Worm (Caenorhabditis elegans) whole organism, midembryonic: Measurements from ENCODE around the gene srd-41.

Source experiments
- T22C8.4 ChIP-seq: fragments of 200-800 bp; sonication (Bioruptor generic); IDR thresholded peaks from 2 replicates; pipeline ENCODE4 v1.3.6; 2022; ENCODE audit warnings: missing genetic modification characterization, missing compliant biosample characterization
- cog-1 ChIP-seq: sonication (generic microtip); optimal IDR thresholded peaks from 2 replicates; lab custom pipeline; 2016; ENCODE audit warnings: missing genetic modification characterization, missing compliant biosample characterization
- flt-1 ChIP-seq: fragments of 200-800 bp; sonication (Bioruptor generic); IDR thresholded peaks from 2 replicates; pipeline ENCODE4 v1.3.6; 2022; ENCODE audit warnings: missing genetic modification characterization, missing compliant biosample characterization
- klf-2 ChIP-seq: fragments of 200-800 bp; sonication (Bioruptor generic); conservative IDR thresholded peaks from 2 replicates; pipeline ENCODE4 v1.3.6; 2022; ENCODE audit warnings: missing genetic modification reagents, missing genetic modification characterization, missing compliant biosample characterization
- med-1 ChIP-seq: sonication (generic microtip); optimal IDR thresholded peaks from 2 replicates; lab custom pipeline; 2017; ENCODE audit warnings: missing genetic modification characterization, mild to moderate bottlenecking, missing compliant biosample characterization, antibody characterized with exemption, missing genetic modification reagents; ENCODE audit not compliant: insufficient read depth
- ref-1 ChIP-seq: fragments of 200-800 bp; sonication (Bioruptor generic); conservative IDR thresholded peaks from 2 replicates; pipeline ENCODE4 v1.3.6; 2022; ENCODE audit warnings: missing genetic modification reagents, missing genetic modification characterization, missing compliant biosample characterization
- tab-1 ChIP-seq: fragments of 200-800 bp; sonication (Bioruptor generic); IDR thresholded peaks from 2 replicates; pipeline ENCODE4 v1.3.6; 2022; ENCODE audit warnings: missing genetic modification characterization, missing compliant biosample characterization
- ztf-23 ChIP-seq: fragments of 200-800 bp; sonication (Bioruptor generic); IDR thresholded peaks from 2 replicates; pipeline ENCODE4 v1.3.6; 2022; ENCODE audit warnings: missing genetic modification reagents, missing genetic modification characterization, missing compliant biosample characterization
- ztf-29 ChIP-seq: fragments of 200-800 bp; sonication (Bioruptor generic); IDR thresholded peaks from 2 replicates; pipeline ENCODE4 v1.3.6; 2022; ENCODE audit warnings: missing genetic modification reagents, missing genetic modification characterization, missing compliant biosample characterization

Gene srd-41

DNA sequence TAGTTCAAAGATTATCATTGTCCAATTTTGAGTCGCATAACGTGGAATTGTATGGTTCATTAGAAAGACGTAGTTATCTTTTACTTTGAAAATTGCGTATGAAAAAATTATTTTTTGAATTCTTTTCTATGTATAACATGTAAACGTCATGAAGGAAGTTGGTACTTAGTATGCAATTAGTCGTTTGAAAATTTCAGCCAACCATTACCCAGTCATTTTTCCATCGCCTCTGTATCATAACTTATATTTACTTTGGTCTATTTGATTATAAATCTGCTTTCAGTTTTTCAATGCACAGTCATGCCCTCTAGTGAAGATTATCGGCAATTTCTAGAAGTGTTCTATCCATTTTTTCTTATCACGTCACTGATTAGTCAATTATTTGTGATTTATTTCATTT lies at the start of gene srd-41:
srd-41 (plus strand) TSS at position 301 of the 400 bp plus-strand sequence.
- TF ChIP-seq ztf-29 (GFP tag; lab: Robert Waterston, UW) (no peak), klf-2 (GFP tag; lab: Robert Waterston, UW) (no peak), med-1 (GFP tag; lab: Kevin White, UChicago) (no peak), ref-1 (no peak), flt-1 (GFP tag; lab: Robert Waterston, UW) (no peak), cog-1 (no peak)

DNA sequence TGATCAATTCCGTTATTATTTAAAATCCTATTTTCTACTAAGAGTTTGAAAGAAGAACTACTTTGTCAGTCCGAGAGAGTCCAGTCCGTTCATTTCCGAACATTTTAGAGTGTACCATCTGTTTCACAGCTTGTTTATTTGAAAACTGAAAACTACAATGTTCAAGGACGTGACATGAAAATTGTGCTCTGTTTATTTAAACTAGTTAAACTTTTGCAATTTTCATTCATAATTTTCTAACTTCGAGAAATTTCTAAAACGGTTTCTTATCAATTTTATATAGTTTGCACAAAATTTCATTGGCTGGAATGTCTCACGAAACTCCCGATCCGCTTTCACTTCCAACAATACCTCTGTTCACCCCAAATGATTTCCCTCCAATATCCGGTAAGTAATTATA lies 46.0 kb upstream of the srd-41 start, which contains the start of gene C04B4.1:
C04B4.1 (plus strand) TSS at position 301 of the 400 bp plus-strand sequence.
- TF ChIP-seq ztf-23 (GFP tag; lab: Robert Waterston, UW) (no peak), klf-2 (GFP tag; lab: Robert Waterston, UW) (no peak), ref-1 (no peak), flt-1 (GFP tag; lab: Robert Waterston, UW) (no peak), ztf-29 (GFP tag; lab: Robert Waterston, UW) (no peak), cog-1 (no peak)

DNA sequence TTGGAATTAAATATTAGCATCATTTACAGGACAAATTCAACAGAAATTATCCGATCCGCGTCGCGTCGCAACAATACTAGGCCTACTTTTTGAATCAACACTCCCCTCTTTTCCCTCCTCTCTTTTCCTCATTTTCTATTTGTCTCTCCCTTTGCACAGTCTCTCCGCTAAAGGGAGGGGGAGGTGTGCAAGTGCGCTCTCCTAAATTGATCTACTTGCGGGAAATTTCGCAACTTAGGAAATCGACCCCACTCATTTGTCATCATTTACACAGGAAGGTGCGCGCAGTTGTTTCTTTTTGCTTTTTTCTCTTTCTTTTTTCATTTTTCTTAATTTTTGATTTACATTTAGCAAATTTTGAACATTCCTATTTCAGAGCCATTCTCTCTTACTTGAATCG lies 43.6 kb upstream of the srd-41 start, which contains the start of gene C04B4.2:
C04B4.2 (plus strand) TSS at position 371 of the 400 bp plus-strand sequence.
- no peak for TF ChIP-seq ztf-29 (GFP tag; lab: Robert Waterston, UW)
- TF ChIP-seq klf-2 (GFP tag; lab: Robert Waterston, UW): 0 out of 2 replicates have a peak, but pooled peaks have one; percentile 29
- no peak for TF ChIP-seq ztf-23 (GFP tag; lab: Robert Waterston, UW)

DNA sequence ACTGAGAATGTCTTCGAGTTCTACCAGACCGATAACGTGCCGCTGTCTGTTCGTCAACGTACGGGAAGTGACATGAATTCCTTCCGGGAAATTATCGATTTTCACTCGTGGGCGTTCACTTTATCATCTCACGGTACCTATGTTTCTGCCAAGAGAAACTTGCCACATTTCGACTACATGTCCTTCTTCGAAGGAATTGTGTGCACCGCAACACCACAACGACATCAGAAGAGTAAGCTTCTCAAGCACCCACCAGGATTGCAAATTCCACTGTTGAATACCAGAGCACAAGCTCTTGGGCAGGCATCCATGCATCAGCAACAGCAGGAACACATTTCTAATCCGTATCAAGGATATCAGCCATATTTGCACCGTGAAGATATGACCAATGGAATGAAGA lies 42.4 kb upstream of the srd-41 start:
- TF ChIP-seq ztf-23 (GFP tag; lab: Robert Waterston, UW) (no peak), flt-1 (GFP tag; lab: Robert Waterston, UW) (no peak), med-1 (GFP tag; lab: Kevin White, UChicago) (no peak), tab-1 (GFP tag; lab: Robert Waterston, UW) (no peak), klf-2 (GFP tag; lab: Robert Waterston, UW) (no peak), cog-1 (no peak), T22C8.4 (no peak), ztf-29 (GFP tag; lab: Robert Waterston, UW) (no peak), ref-1 (no peak)

DNA sequence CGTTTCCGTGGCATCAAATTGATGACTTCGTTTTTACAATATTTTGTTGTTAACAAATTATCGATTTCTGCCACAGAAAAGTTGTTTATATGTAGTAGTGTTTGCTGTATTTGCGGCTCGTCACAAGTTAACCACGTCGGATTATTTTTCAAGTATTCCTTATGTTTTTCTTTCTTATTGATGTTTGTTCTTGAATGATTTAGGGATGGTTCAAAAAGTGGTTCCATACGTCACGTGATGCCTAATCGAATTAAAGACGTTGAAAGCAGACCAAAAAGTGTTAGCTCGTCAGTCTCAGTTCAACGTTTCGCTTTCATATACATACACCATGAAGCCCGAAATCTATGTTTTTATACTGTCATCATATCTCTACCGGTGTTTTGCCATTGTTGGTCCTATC lies 41.0 kb upstream of the srd-41 start, which contains the start of gene lips-2:
lips-2 (plus strand) TSS at position 301 of the 400 bp plus-strand sequence.
- no peak for TF ChIP-seq ref-1
- TF ChIP-seq tab-1 (GFP tag; lab: Robert Waterston, UW): no peak
- TF ChIP-seq med-1 (GFP tag; lab: Kevin White, UChicago): no peak
- no peak for TF ChIP-seq ztf-29 (GFP tag; lab: Robert Waterston, UW)
- no peak for TF ChIP-seq T22C8.4

DNA sequence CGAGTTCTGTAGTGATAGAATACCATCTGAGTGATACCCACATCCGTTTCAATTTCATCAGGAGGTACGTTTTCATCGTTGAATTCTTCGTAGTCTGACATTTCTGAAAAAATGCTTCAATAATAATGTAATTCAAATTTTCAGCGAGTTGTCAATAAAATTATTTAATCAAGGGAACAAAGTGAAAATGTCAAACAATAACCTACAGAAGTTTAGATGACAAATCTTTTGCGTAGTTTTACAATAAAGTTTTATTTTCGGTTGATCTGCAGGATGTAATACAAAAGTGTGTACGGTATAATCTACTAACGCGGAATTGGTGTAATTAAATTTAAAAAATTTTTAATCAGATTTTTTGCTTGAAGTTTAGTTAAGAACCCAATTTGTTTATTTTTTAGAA lies 38.3 kb upstream of the srd-41 start, which contains the start of gene C04B4.5:
C04B4.5 (minus strand) TSS at position 101 of the 400 bp plus-strand sequence.
- TF ChIP-seq klf-2 (GFP tag; lab: Robert Waterston, UW) (no peak), tab-1 (GFP tag; lab: Robert Waterston, UW) (no peak), med-1 (GFP tag; lab: Kevin White, UChicago) (no peak)

DNA sequence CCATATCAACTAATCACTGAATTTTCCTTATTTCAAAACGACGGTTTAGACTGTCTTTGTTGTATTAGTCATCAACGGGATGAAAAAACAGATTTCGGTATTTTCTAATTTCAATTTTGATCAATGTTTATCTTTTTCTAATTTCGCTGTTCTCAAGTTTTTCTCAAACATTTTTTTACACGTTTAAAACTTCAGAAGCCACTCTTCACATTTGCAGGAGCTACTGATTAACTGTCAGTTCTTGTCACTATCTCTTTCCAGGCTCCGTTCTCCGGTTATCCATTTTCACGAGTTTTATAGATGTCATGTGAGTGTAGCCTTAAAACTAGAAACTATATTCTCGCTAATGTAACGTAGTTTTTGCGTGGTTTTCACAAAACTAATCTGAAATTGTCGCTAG lies 36.0 kb upstream of the srd-41 start, which contains the start of gene C04B4.4:
C04B4.4 (plus strand) TSS at position 301 of the 400 bp plus-strand sequence.
- TF ChIP-seq tab-1 (GFP tag; lab: Robert Waterston, UW): no peak
- no peak for TF ChIP-seq ztf-23 (GFP tag; lab: Robert Waterston, UW)
- no peak for TF ChIP-seq med-1 (GFP tag; lab: Kevin White, UChicago)
- no peak for TF ChIP-seq cog-1
- TF ChIP-seq T22C8.4: no peak

DNA sequence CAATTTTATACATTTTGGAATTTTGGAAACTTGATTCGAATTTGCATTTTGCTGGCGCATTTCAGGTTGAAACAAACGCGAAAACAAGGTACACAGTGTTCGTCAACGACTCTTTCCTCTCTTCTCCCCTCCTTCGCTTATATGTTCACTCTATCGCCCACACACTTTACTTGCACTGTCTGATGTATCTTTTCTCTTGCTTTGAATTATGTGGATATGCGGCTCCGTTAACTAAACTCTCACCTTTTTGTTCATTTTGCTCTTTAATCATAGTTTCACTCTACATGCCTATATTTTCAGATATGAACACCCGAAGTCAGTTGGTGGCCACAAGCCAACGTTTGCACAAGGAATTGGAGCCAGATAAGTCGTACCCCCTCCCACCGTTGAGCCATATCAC lies 32.3 kb upstream of the srd-41 start, which contains the start of gene W06D11.1:
W06D11.1 (plus strand) TSS at position 301 of the 400 bp plus-strand sequence.
- TF ChIP-seq tab-1 (GFP tag; lab: Robert Waterston, UW) (no peak), ref-1 (no peak), klf-2 (GFP tag; lab: Robert Waterston, UW) (no peak), ztf-29 (GFP tag; lab: Robert Waterston, UW) (no peak), T22C8.4 (no peak), flt-1 (GFP tag; lab: Robert Waterston, UW) (no peak), cog-1 (no peak), ztf-23 (GFP tag; lab: Robert Waterston, UW) (no peak), med-1 (GFP tag; lab: Kevin White, UChicago) (no peak)

DNA sequence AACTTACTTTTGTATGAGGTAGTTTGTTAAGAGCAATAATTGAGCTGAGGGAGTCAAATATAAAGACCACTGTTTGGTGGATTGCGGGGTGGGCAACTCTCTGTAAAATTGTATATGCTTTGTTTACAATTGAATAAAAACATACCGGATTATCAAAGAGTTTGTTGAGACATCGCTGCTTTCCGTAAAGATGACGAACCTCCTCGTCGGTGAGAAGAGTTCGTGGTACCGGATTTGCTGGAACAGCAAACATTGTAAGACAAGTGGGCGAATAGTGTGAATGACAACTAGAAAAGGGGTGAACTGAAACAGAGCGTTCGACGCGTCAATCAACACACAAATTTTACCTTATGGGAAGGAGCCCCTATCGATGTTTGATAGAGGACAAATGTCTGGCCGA lies 30.1 kb upstream of the srd-41 start, which contains the start of gene W06D11.2:
W06D11.2 (minus strand) TSS at position 339 of the 400 bp plus-strand sequence.
- no peak for TF ChIP-seq cog-1
- no peak for TF ChIP-seq tab-1 (GFP tag; lab: Robert Waterston, UW)
- TF ChIP-seq med-1 (GFP tag; lab: Kevin White, UChicago): no peak
- no peak for TF ChIP-seq T22C8.4
- TF ChIP-seq klf-2 (GFP tag; lab: Robert Waterston, UW): no peak
- no peak for TF ChIP-seq ztf-29 (GFP tag; lab: Robert Waterston, UW)
- TF ChIP-seq flt-1 (GFP tag; lab: Robert Waterston, UW): no peak
- TF ChIP-seq ztf-23 (GFP tag; lab: Robert Waterston, UW): no peak
- no peak for TF ChIP-seq ref-1

DNA sequence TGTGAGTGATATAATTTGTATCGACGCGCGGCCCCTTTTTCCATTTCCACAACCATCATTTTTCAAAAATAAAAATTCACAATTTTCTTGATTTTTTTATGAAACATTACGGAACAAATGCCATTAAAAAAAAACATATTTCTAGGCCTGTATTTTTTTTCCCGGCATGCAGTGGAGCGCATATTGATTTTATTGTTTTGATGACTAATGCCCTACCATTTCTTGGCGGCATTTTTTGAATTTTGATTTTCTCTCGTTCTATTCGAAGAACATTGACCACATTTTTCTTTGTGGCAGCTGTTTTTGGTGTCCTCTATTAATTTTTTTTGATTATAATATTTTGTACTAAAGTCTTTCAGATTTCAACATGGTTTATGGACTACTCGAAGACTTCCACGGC lies 28.2 kb upstream of the srd-41 start, which contains the start of gene W06D11.3:
W06D11.3 (plus strand) TSS at position 360 of the 400 bp plus-strand sequence.
- no peak for TF ChIP-seq ztf-23 (GFP tag; lab: Robert Waterston, UW)
- TF ChIP-seq tab-1 (GFP tag; lab: Robert Waterston, UW): no peak
- no peak for TF ChIP-seq T22C8.4
- no peak for TF ChIP-seq klf-2 (GFP tag; lab: Robert Waterston, UW)
- no peak for TF ChIP-seq cog-1
- no peak for TF ChIP-seq flt-1 (GFP tag; lab: Robert Waterston, UW)
- TF ChIP-seq ref-1: no peak
